Worm (Caenorhabditis elegans) whole organism, young adult: ENCODE data around the gene ufd-1.

Experiments
- D2030.7 ChIP-seq: fragments of 200-800 bp; sonication (Bioruptor generic); IDR thresholded peaks from 2 replicates; pipeline ENCODE4 v1.3.6; 2022; ENCODE audit warnings: missing genetic modification reagents, missing genetic modification characterization, missing compliant biosample characterization
- F57A8.1 ChIP-seq: fragments of 200-800 bp; sonication (Bioruptor generic); optimal IDR thresholded peaks from 2 replicates; lab custom pipeline; 2018; ENCODE audit warnings: mild to moderate bottlenecking, missing genetic modification characterization, moderate library complexity, missing compliant biosample characterization
- ceh-100 ChIP-seq: fragments of 200-800 bp; sonication (Bioruptor generic); IDR thresholded peaks from 2 replicates; pipeline ENCODE4 v1.3.6; 2022; ENCODE audit warnings: missing genetic modification reagents, missing genetic modification characterization, missing compliant biosample characterization
- ceh-79 ChIP-seq: sonication (generic microtip); optimal IDR thresholded peaks from 2 replicates; lab custom pipeline; 2017; ENCODE audit warnings: mild to moderate bottlenecking, missing genetic modification characterization, missing compliant biosample characterization
- dpff-1 ChIP-seq: sonication (generic microtip); optimal IDR thresholded peaks from 2 replicates; lab custom pipeline; 2017; ENCODE audit warnings: mild to moderate bottlenecking, missing genetic modification characterization, missing compliant biosample characterization
- dpl-1 ChIP-seq: fragments of 150-350 bp; optimal IDR thresholded peaks from 2 replicates; lab custom pipeline; 2014; ENCODE audit warnings: missing biosample characterization, missing genetic modification reagents, missing genetic modification characterization
- gei-17 ChIP-seq: fragments of 200-800 bp; sonication (Bioruptor generic); optimal IDR thresholded peaks from 2 replicates; lab custom pipeline; 2018; ENCODE audit warnings: mild to moderate bottlenecking, missing genetic modification characterization, missing compliant biosample characterization
- him-1 ChIP-seq: sonication (generic microtip); optimal IDR thresholded peaks from 2 replicates; lab custom pipeline; 2016; ENCODE audit warnings: missing genotype, missing genetic modification reagents, missing genetic modification characterization, missing compliant biosample characterization
- mel-28 ChIP-seq: sonication (generic microtip); optimal IDR thresholded peaks from 2 replicates; lab custom pipeline; 2016; ENCODE audit warnings: borderline replicate concordance, mild to moderate bottlenecking, missing genetic modification characterization, missing compliant biosample characterization
- repo-1 ChIP-seq: sonication (generic microtip); optimal IDR thresholded peaks from 2 replicates; lab custom pipeline; 2017; ENCODE audit warnings: mild to moderate bottlenecking, missing genetic modification characterization, missing compliant biosample characterization
- tbx-9 ChIP-seq: sonication (generic microtip); optimal IDR thresholded peaks from 2 replicates; lab custom pipeline; 2016; ENCODE audit warnings: borderline replicate concordance, missing genetic modification characterization, inconsistent platforms, missing compliant biosample characterization
- unc-130 ChIP-seq: sonication (generic microtip); optimal IDR thresholded peaks from 2 replicates; lab custom pipeline; 2016; ENCODE audit warnings: missing genetic modification reagents, missing genetic modification characterization, missing compliant biosample characterization

ce11 chrIV:12366571-12366970 lies 35.9 kb upstream of the ufd-1 start:
- TF ChIP-seq D2030.7 (GFP tag; lab: Robert Waterston, UW) = no peak
- no peak for TF ChIP-seq F57A8.1
- no peak for TF ChIP-seq repo-1 (tag; lab: Kevin White, UChicago)
- TF ChIP-seq gei-17 = no peak
- no peak for TF ChIP-seq dpl-1 (GFP tag; lab: Kevin White, UChicago)
- no peak for TF ChIP-seq dpff-1 (tag; lab: Kevin White, UChicago)
- TF ChIP-seq unc-130 (GFP tag; lab: Kevin White, UChicago) = no peak
- no peak for TF ChIP-seq him-1 (tag; lab: Kevin White, UChicago)
- TF ChIP-seq tbx-9 (tag; lab: Kevin White, UChicago) = no peak
- no peak for TF ChIP-seq ceh-79 (tag; lab: Kevin White, UChicago)
- TF ChIP-seq mel-28 (tag; lab: Kevin White, UChicago) = no peak
- TF ChIP-seq ceh-100 = no peak
